Worm (Caenorhabditis elegans): ENCODE measurements around the gene irld-42.

DNA sequence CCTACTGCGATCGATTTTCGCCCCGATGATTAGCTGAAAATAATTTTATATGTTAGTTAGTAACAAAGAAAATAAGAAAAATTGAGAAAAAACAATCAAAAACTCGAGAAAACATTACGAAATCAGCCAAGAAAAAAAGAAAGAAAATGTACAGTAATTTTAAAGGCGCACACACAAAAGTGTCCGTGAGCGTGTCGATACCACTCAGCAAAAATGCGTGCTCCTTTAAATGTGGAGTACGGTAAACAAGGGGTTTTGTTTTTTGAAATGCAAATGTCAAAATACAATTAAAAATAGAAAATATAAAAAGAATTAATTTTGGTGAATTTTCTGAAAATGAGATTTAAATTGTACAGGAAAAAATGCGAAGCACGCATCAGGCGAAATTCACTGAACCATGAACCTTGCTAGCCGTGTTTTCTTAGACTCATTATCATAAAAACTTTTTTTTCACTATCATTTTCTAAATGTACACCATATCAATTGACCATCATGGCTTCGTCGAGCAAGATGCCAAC lies 33.3 kb downstream of the irld-42 start, which contains the start of gene srw-90:
- TF ChIP-seq unc-62 (GFP tag; optimal IDR thresholded peaks at IDR 0.05) (no peak), F49E8.2 (tag; optimal IDR thresholded peaks at IDR 0.05; ENCODE audit: insufficient read depth) (no peak), nhr-120 (GFP tag; IDR thresholded peaks at IDR 0.05) (no peak), C17E4.6 (GFP tag; IDR thresholded peaks at IDR 0.05) (no peak), B0336.3 (GFP tag; IDR thresholded peaks at IDR 0.05) (no peak)

Data from whole organism, young adult.